Worm (Caenorhabditis elegans) whole organism, mixed stage, embryonic: ENCODE data around the gene T28D9.1.

ENCODE experiments used
- M03D4.4 ChIP-seq: sonication (generic microtip); optimal IDR thresholded peaks from 2 replicates; lab custom pipeline; 2017; ENCODE audit warnings: mild to moderate bottlenecking, missing genetic modification characterization, missing compliant biosample characterization
- blmp-1 ChIP-seq: fragments of 150-350 bp; optimal IDR thresholded peaks from 2 replicates; lab custom pipeline; 2014; ENCODE audit warnings: missing biosample characterization, missing genetic modification characterization
- ceh-39 ChIP-seq: fragments of 150-350 bp; optimal IDR thresholded peaks from 2 replicates; lab custom pipeline; 2014; ENCODE audit warnings: missing biosample characterization, missing genetic modification characterization
- ceh-43 ChIP-seq: fragments of 200-800 bp; sonication (Bioruptor generic); optimal IDR thresholded peaks from 2 replicates; lab custom pipeline; 2018; ENCODE audit warnings: mild to moderate bottlenecking, missing genetic modification characterization, moderate library complexity, missing compliant biosample characterization
- ceh-83 ChIP-seq: fragments of 200-800 bp; sonication (Bioruptor generic); optimal IDR thresholded peaks from 2 replicates; lab custom pipeline; 2018; ENCODE audit warnings: mild to moderate bottlenecking, missing genetic modification characterization, missing compliant biosample characterization
- ces-1 ChIP-seq: fragments of 150-350 bp; optimal IDR thresholded peaks from 2 replicates; lab custom pipeline; 2014; ENCODE audit warnings: missing biosample characterization, missing genetic modification reagents, missing genetic modification characterization
- drap-1 ChIP-seq: fragments of 200-800 bp; sonication (Bioruptor generic); optimal IDR thresholded peaks from 3 replicates; lab custom pipeline; 2018; ENCODE audit warnings: mild to moderate bottlenecking, missing genetic modification characterization, missing compliant biosample characterization
- elt-1 ChIP-seq: sonication (generic microtip); optimal IDR thresholded peaks from 2 replicates; lab custom pipeline; 2017; ENCODE audit warnings: missing genetic modification characterization, mild to moderate bottlenecking, missing compliant biosample characterization, antibody characterized with exemption, moderate library complexity, borderline replicate concordance; ENCODE audit not compliant: insufficient read depth
- elt-3 ChIP-seq: fragments of 150-350 bp; optimal IDR thresholded peaks from 2 replicates; lab custom pipeline; 2014; ENCODE audit warnings: missing biosample characterization, missing genetic modification characterization
- flh-1 ChIP-seq: fragments of 200-800 bp; sonication (Bioruptor generic); optimal IDR thresholded peaks from 2 replicates; lab custom pipeline; 2018; ENCODE audit warnings: mild to moderate bottlenecking, missing genetic modification characterization, moderate library complexity, missing compliant biosample characterization
- ham-2 ChIP-seq: fragments of 200-800 bp; sonication (Bioruptor generic); optimal IDR thresholded peaks from 2 replicates; lab custom pipeline; 2018; ENCODE audit warnings: mild to moderate bottlenecking, missing genetic modification characterization, missing compliant biosample characterization
- hlh-1 ChIP-seq: fragments of 150-350 bp; optimal IDR thresholded peaks from 2 replicates; lab custom pipeline; 2014; ENCODE audit warnings: missing biosample characterization, missing genetic modification reagents, missing genetic modification characterization
- lin-13 ChIP-seq: fragments of 150-350 bp; optimal IDR thresholded peaks from 2 replicates; lab custom pipeline; 2014; ENCODE audit warnings: missing biosample characterization, missing genetic modification characterization
- lin-32 ChIP-seq: fragments of 200-800 bp; sonication (Bioruptor generic); optimal IDR thresholded peaks from 2 replicates; lab custom pipeline; 2018; ENCODE audit warnings: mild to moderate bottlenecking, missing genetic modification characterization, missing compliant biosample characterization
- lsy-2 ChIP-seq: fragments of 150-350 bp; optimal IDR thresholded peaks from 2 replicates; lab custom pipeline; 2014; ENCODE audit warnings: missing biosample characterization, missing genetic modification characterization
- mab-5 ChIP-seq: fragments of 150-350 bp; optimal IDR thresholded peaks from 2 replicates; lab custom pipeline; 2014; ENCODE audit warnings: missing biosample characterization, missing genetic modification characterization
- mep-1 ChIP-seq: fragments of 150-350 bp; optimal IDR thresholded peaks from 2 replicates; lab custom pipeline; 2017; ENCODE audit warnings: missing biosample characterization, missing genetic modification reagents, missing genetic modification characterization, inconsistent platforms
- mls-2 ChIP-seq: sonication (generic microtip); optimal IDR thresholded peaks from 2 replicates; lab custom pipeline; 2016; ENCODE audit warnings: mild to moderate bottlenecking, missing genetic modification characterization, moderate library complexity, missing compliant biosample characterization
- nhr-12 ChIP-seq: fragments of 150-350 bp; optimal IDR thresholded peaks from 2 replicates; lab custom pipeline; 2014; ENCODE audit warnings: missing biosample characterization, missing genetic modification characterization
- nhr-2 ChIP-seq: fragments of 150-350 bp; optimal IDR thresholded peaks from 2 replicates; lab custom pipeline; 2014; ENCODE audit warnings: missing biosample characterization, missing genetic modification characterization
- nhr-237 ChIP-seq: fragments of 150-350 bp; optimal IDR thresholded peaks from 2 replicates; lab custom pipeline; 2014; ENCODE audit warnings: missing biosample characterization, missing genetic modification characterization
- nhr-28 ChIP-seq: fragments of 150-350 bp; optimal IDR thresholded peaks from 2 replicates; lab custom pipeline; 2014; ENCODE audit warnings: missing biosample characterization, missing genetic modification characterization
- nhr-76 ChIP-seq: sonication (generic microtip); optimal IDR thresholded peaks from 2 replicates; lab custom pipeline; 2017; ENCODE audit warnings: missing biosample characterization, missing genetic modification characterization
- pha-4 ChIP-seq: fragments of 150-350 bp; optimal IDR thresholded peaks from 2 replicates; lab custom pipeline; 2018; ENCODE audit warnings: missing biosample characterization, missing genetic modification reagents, missing genetic modification characterization
- sem-2 ChIP-seq: fragments of 200-800 bp; sonication (Bioruptor generic); optimal IDR thresholded peaks from 2 replicates; lab custom pipeline; 2018; ENCODE audit warnings: mild to moderate bottlenecking, missing genetic modification characterization, missing compliant biosample characterization
- unc-39 ChIP-seq: fragments of 150-350 bp; optimal IDR thresholded peaks from 2 replicates; lab custom pipeline; 2014; ENCODE audit warnings: missing biosample characterization, missing genetic modification characterization
- unc-62 ChIP-seq: fragments of 150-350 bp; optimal IDR thresholded peaks from 2 replicates; lab custom pipeline; 2014; ENCODE audit warnings: missing biosample characterization, missing genetic modification reagents, missing genetic modification characterization
- ztf-11 ChIP-seq: fragments of 150-350 bp; optimal IDR thresholded peaks from 2 replicates; lab custom pipeline; 2014; ENCODE audit warnings: missing biosample characterization, missing genetic modification characterization

T28D9.1 gene

ce11 chrII:6513357-6513756 is 21.2 kb downstream of the T28D9.1 start:
- TF ChIP-seq ztf-11 (no peak), elt-3 (tag; lab: Kevin White, UChicago) (no peak), ceh-83 (no peak), mab-5 (tag; lab: Kevin White, UChicago) (no peak), mls-2 (no peak), nhr-2 (tag; lab: Kevin White, UChicago) (no peak), blmp-1 (tag; lab: Kevin White, UChicago) (no peak), drap-1 (no peak), ces-1 (GFP tag; lab: Kevin White, UChicago) (no peak)

- no peak for TF ChIP-seq drap-1
- no peak for TF ChIP-seq elt-1 (tag; lab: Kevin White, UChicago)
- TF ChIP-seq lin-13 (tag; lab: Kevin White, UChicago), result no peak
- no peak for TF ChIP-seq flh-1
- no peak for TF ChIP-seq nhr-12
- TF ChIP-seq unc-39 (tag; lab: Kevin White, UChicago), result no peak
- no peak for TF ChIP-seq ceh-39 (tag; lab: Kevin White, UChicago)
- no peak for TF ChIP-seq nhr-2 (tag; lab: Kevin White, UChicago)
- no peak for TF ChIP-seq unc-62 (GFP tag; lab: Kevin White, UChicago)
- no peak for TF ChIP-seq nhr-237 (tag; lab: Kevin White, UChicago)
- no peak for TF ChIP-seq ztf-11
- TF ChIP-seq sem-2 (GFP tag; lab: Kevin White, UChicago), result no peak
- TF ChIP-seq, all 35 proteins: peak for 0
These were observed 21.7 kb downstream of the T28D9.1 start, which contains the start of gene R05G9R.1 for ce11 chrII:6513911-6514310. Gene R05G9R.1, minus strand, starts transcription at chrII:6514011.

ce11 chrII:6516276-6516675 is 24.1 kb downstream of the T28D9.1 start, which contains the start of gene C56E6.7:
Gene C56E6.7, plus strand, starts transcription at chrII:6516576.
- TF ChIP-seq elt-3 (tag; lab: Kevin White, UChicago) (no peak), ham-2 (GFP tag; lab: Kevin White, UChicago) (no peak), hlh-1 (tag; lab: Kevin White, UChicago) (no peak), ces-1 (GFP tag; lab: Kevin White, UChicago) (no peak), lin-32 (GFP tag; lab: Kevin White, UChicago) (no peak), pha-4 (tag; lab: Kevin White, UChicago) (no peak), unc-62 (GFP tag; lab: Kevin White, UChicago) (no peak), ceh-43 (no peak), ceh-39 (tag; lab: Kevin White, UChicago) (no peak), elt-1 (tag; lab: Kevin White, UChicago) (no peak), lin-13 (tag; lab: Kevin White, UChicago) (no peak), nhr-12 (no peak), nhr-28 (tag; lab: Kevin White, UChicago) (no peak), flh-1 (no peak), nhr-76 (tag; lab: Kevin White, UChicago) (no peak), mep-1 (no peak), sem-2 (GFP tag; lab: Kevin White, UChicago) (no peak), ztf-11 (no peak)

- no peak for TF ChIP-seq ceh-39 (tag; lab: Kevin White, UChicago)
- TF ChIP-seq nhr-76 (tag; lab: Kevin White, UChicago), result no peak
- TF ChIP-seq nhr-28 (tag; lab: Kevin White, UChicago), result no peak
- TF ChIP-seq hlh-1 (tag; lab: Kevin White, UChicago), result no peak
- no peak for TF ChIP-seq lin-13 (tag; lab: Kevin White, UChicago)
- peak; percentile 72 for TF ChIP-seq lsy-2 (tag; lab: Kevin White, UChicago)
These were observed 27.5 kb downstream of the T28D9.1 start for ce11 chrII:6519703-6520102.

- TF ChIP-seq elt-3 (tag; lab: Kevin White, UChicago), result no peak
- no peak for TF ChIP-seq ceh-39 (tag; lab: Kevin White, UChicago)
- TF ChIP-seq ces-1 (GFP tag; lab: Kevin White, UChicago), result no peak
- TF ChIP-seq ceh-43, result no peak
- no peak for TF ChIP-seq nhr-2 (tag; lab: Kevin White, UChicago)
These were observed 27.9 kb downstream of the T28D9.1 start for ce11 chrII:6520103-6520502.

- TF ChIP-seq nhr-237 (tag; lab: Kevin White, UChicago) (no peak), M03D4.4 (no peak), nhr-2 (tag; lab: Kevin White, UChicago) (no peak), pha-4 (tag; lab: Kevin White, UChicago) (no peak), hlh-1 (tag; lab: Kevin White, UChicago) (no peak), lin-32 (GFP tag; lab: Kevin White, UChicago) (no peak)
These were observed 29.1 kb downstream of the T28D9.1 start, which contains the start of gene toe-2 for ce11 chrII:6521316-6521715. Gene toe-2, minus strand, starts transcription at chrII:6521385.
